Worm (Caenorhabditis elegans): ENCODE data around the gene act-4.
A peak's percentile ranks its signal among the peaks of the same experiment; 100 is the strongest.

The act-4 gene

DNA sequence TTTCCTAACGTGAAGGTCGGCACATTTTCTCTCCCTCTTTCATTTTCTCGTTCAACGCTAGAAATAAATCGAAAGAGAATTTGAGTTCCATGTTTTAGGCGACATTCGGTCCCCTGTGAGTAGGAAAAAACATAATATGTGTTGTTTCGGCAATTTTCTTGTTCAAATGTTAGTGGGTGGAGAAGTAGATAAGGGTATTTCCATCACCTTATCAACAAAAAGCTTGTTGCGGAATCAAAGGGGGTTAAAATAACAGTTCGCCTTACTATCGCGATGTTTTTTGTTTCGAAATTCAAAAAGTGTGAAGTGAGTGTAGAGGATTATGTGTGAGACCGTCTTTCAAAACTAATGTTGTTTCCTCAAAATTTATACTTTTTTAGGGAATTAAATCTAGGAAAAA, 21.2 kb downstream of the act-4 start:
- TF ChIP-seq hlh-17 (GFP tag; optimal IDR thresholded peaks at IDR 0.05; ENCODE audit: borderline replicate concordance) (no peak), lin-39 (tag; optimal IDR thresholded peaks at IDR 0.05) (no peak), ceh-8 (GFP tag; optimal IDR thresholded peaks at IDR 0.05) (no peak)

DNA sequence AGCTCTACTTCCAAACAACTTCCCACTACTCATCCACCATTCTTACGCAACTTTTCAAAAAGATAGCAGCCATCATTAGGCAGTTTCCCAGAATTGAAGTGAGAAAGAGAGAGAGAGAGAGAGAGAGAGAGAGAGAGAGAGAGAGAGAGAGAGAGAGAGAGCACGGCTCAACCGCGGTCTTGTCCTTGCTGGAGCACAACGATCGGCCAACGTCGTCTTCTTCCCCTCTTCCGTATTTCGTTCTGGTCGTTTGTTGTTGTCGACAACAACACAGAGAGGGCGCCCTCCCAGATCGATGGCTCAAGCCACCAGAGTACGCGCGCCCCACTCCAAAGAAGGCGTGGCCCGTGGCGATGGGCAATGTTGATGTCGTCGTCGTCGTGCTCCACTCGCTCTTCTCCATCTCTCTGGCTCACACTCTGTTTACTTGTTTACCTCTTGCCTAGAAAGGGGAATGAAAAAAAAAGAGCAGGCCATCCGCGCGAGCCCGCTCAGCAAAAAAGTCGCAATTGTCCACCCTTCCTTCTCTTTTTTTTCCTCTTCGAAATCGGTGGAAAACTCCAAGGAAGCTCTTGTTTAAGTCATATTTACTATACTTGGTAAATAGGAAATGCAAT, 21.7 kb downstream of the act-4 start:
- TF ChIP-seq hlh-17 (GFP tag; optimal IDR thresholded peaks at IDR 0.05; ENCODE audit: borderline replicate concordance) (no peak), mep-1 (tag; optimal IDR thresholded peaks at IDR 0.05) (peak; percentile 35), zag-1 (tag; optimal IDR thresholded peaks at IDR 0.05) (no peak), hpl-2 (GFP tag; optimal IDR thresholded peaks at IDR 0.05) (no peak), ztf-4 (tag; optimal IDR thresholded peaks at IDR 0.05) (peak; percentile 33), lin-14 (GFP tag; optimal IDR thresholded peaks at IDR 0.05) (peak; percentile 94), nhr-19 (GFP tag; conservative IDR thresholded peaks at IDR 0.05) (peak; percentile 61), mdl-1 (tag; optimal IDR thresholded peaks at IDR 0.05) (no peak), lin-35 (GFP tag; optimal IDR thresholded peaks at IDR 0.05) (no peak), zip-4 (GFP tag; optimal IDR thresholded peaks at IDR 0.05) (peak; percentile 7), C34B4.2 (tag; optimal IDR thresholded peaks at IDR 0.05) (no peak), ztf-11 (tag; optimal IDR thresholded peaks at IDR 0.05) (peak in 1 of 2 experiments; percentile 28), egl-27 (tag; optimal IDR thresholded peaks at IDR 0.05) (no peak), F16B12.6 (tag; optimal IDR thresholded peaks at IDR 0.05) (no peak), ceh-82 (tag; optimal IDR thresholded peaks at IDR 0.05) (peak in 2 of 3 experiments; percentile 58 to 66), nhr-71 (tag; optimal IDR thresholded peaks at IDR 0.05) (peak; percentile 68), pag-3 (tag; optimal IDR thresholded peaks at IDR 0.05; ENCODE audit: borderline replicate concordance, insufficient read depth) (no peak), mab-9 (GFP tag; IDR thresholded peaks at IDR 0.05) (peak; percentile 46; the same call in 1 of the 2 replicates), nhr-47 (tag; optimal IDR thresholded peaks at IDR 0.05) (peak; percentile 69), tbx-2 (tag; optimal IDR thresholded peaks at IDR 0.05) (peak; percentile 75), fkh-10 (GFP tag; optimal IDR thresholded peaks at IDR 0.05) (peak; percentile 34), unc-98 (GFP tag; IDR thresholded peaks at IDR 0.05) (0 out of 2 replicates have a peak, but pooled peaks have one; percentile 14), hlh-4 (tag; optimal IDR thresholded peaks at IDR 0.05) (no peak), C16A3.4 (tag; optimal IDR thresholded peaks at IDR 0.05) (no peak), fkh-8 (tag; optimal IDR thresholded peaks at IDR 0.05) (peak; percentile 84), efl-1 (optimal IDR thresholded peaks at IDR 0.05) (peak in 1 of 2 experiments; percentile 10), efl-1 (GFP tag; optimal IDR thresholded peaks at IDR 0.05 in 1 of 2) (no peak), vab-15 (tag; optimal IDR thresholded peaks at IDR 0.05) (peak; percentile 28), nhr-12 (tag; optimal IDR thresholded peaks at IDR 0.05) (no peak), snu-23 (GFP tag; optimal IDR thresholded peaks at IDR 0.05) (peak; percentile 26), mef-2 (tag; optimal IDR thresholded peaks at IDR 0.05) (no peak), grh-1 (GFP tag; IDR thresholded peaks at IDR 0.05) (no peak), swsn-7 (tag; optimal IDR thresholded peaks at IDR 0.05) (peak; percentile 53), pqm-1 (tag; optimal IDR thresholded peaks at IDR 0.05) (no peak), ceh-8 (GFP tag; optimal IDR thresholded peaks at IDR 0.05) (peak; percentile 71), pax-3 (tag; optimal IDR thresholded peaks at IDR 0.05) (no peak), nhr-11 (tag; optimal IDR thresholded peaks at IDR 0.05) (no peak), lsy-2 (tag; optimal IDR thresholded peaks at IDR 0.05) (peak; percentile 8 to 33), xbp-1 (tag; optimal IDR thresholded peaks at IDR 0.05) (peak; percentile 29), unc-86 (tag; optimal IDR thresholded peaks at IDR 0.05) (peak; percentile 79), isw-1 (GFP tag; IDR thresholded peaks at IDR 0.05) (peak; percentile 25), sptf-1 (tag; optimal IDR thresholded peaks at IDR 0.05) (no peak)

Measured in whole organism, L1 larva.